Worm (Caenorhabditis elegans): ENCODE data around the gene hosl-1.

The hosl-1 gene

ce11 chrX:4664649-4665048, 27.7 kb downstream of the hosl-1 start:
- TF ChIP-seq nhr-11 (tag; optimal IDR thresholded peaks at IDR 0.05) (no peak), pax-3 (tag; optimal IDR thresholded peaks at IDR 0.05) (no peak), fkh-8 (tag; optimal IDR thresholded peaks at IDR 0.05) (peak; percentile 13), lin-15B (tag; optimal IDR thresholded peaks at IDR 0.05) (no peak), tlp-1 (tag; optimal IDR thresholded peaks at IDR 0.05) (no peak), lin-13 (GFP tag; optimal IDR thresholded peaks at IDR 0.05) (no peak), alr-1 (tag; optimal IDR thresholded peaks at IDR 0.05; ENCODE audit: borderline replicate concordance) (no peak), dpl-1 (GFP tag; optimal IDR thresholded peaks at IDR 0.05) (no peak), C16A3.4 (tag; optimal IDR thresholded peaks at IDR 0.05) (no peak), sptf-1 (tag; optimal IDR thresholded peaks at IDR 0.05) (no peak), isw-1 (GFP tag; IDR thresholded peaks at IDR 0.05) (no peak), efl-1 (optimal IDR thresholded peaks at IDR 0.05) (no peak), efl-1 (GFP tag; optimal IDR thresholded peaks at IDR 0.05 in 1 of 2) (peak in 1 of 2 experiments; percentile 73), blmp-1 (tag; optimal IDR thresholded peaks at IDR 0.05) (peak; percentile 45), ceh-90 (tag; optimal IDR thresholded peaks at IDR 0.05) (no peak), pqm-1 (tag; optimal IDR thresholded peaks at IDR 0.05) (no peak), egl-13 (tag; optimal IDR thresholded peaks at IDR 0.05) (no peak)

- TF ChIP-seq efl-1 (optimal IDR thresholded peaks at IDR 0.05), result no peak
- peak in 1 of 2 experiments; percentile 42 for TF ChIP-seq efl-1 (GFP tag; optimal IDR thresholded peaks at IDR 0.05 in 1 of 2)
- TF ChIP-seq mep-1 (tag; optimal IDR thresholded peaks at IDR 0.05), result no peak
- peak; percentile 2 for TF ChIP-seq blmp-1 (tag; optimal IDR thresholded peaks at IDR 0.05)
- peak; percentile 22 for TF ChIP-seq skn-1 (tag; optimal IDR thresholded peaks at IDR 0.05)
- TF ChIP-seq mef-2 (tag; optimal IDR thresholded peaks at IDR 0.05), result no peak
- no peak for TF ChIP-seq C16A3.4 (tag; optimal IDR thresholded peaks at IDR 0.05)
- no peak for TF ChIP-seq nhr-90 (tag; optimal IDR thresholded peaks at IDR 0.05; ENCODE audit: poor library complexity)
- TF ChIP-seq lir-3 (tag; optimal IDR thresholded peaks at IDR 0.05; ENCODE audit: poor library complexity), result no peak
- no peak for TF ChIP-seq ceh-8 (GFP tag; optimal IDR thresholded peaks at IDR 0.05)
- no peak for TF ChIP-seq ets-5 (GFP tag; IDR thresholded peaks at IDR 0.05)
Measured at ce11 chrX:4667788-4668187, 30.9 kb downstream of the hosl-1 start, which contains the start of gene mfsd-12. Gene mfsd-12 (plus strand): TSS chrX:4668088.

- TF ChIP-seq nhr-90 (tag; optimal IDR thresholded peaks at IDR 0.05; ENCODE audit: poor library complexity) (no peak), hpl-2 (GFP tag; optimal IDR thresholded peaks at IDR 0.05) (no peak), swsn-7 (tag; optimal IDR thresholded peaks at IDR 0.05) (no peak), elt-2 (tag; optimal IDR thresholded peaks at IDR 0.05) (no peak), mef-2 (tag; optimal IDR thresholded peaks at IDR 0.05) (no peak), elt-3 (tag; optimal IDR thresholded peaks at IDR 0.05) (no peak), unc-30 (tag; optimal IDR thresholded peaks at IDR 0.05) (no peak), tbx-2 (tag; optimal IDR thresholded peaks at IDR 0.05) (no peak), Y116A8C.19 (tag; optimal IDR thresholded peaks at IDR 0.05; ENCODE audit: borderline replicate concordance) (no peak), aly-2 (tag; optimal IDR thresholded peaks at IDR 0.05) (no peak), sptf-1 (tag; optimal IDR thresholded peaks at IDR 0.05) (no peak), xbp-1 (tag; optimal IDR thresholded peaks at IDR 0.05) (no peak), nhr-76 (tag; optimal IDR thresholded peaks at IDR 0.05) (no peak), nhr-47 (tag; optimal IDR thresholded peaks at IDR 0.05) (no peak)
Measured at ce11 chrX:4671837-4672236, 34.9 kb downstream of the hosl-1 start.

- TF ChIP-seq hpl-2 (GFP tag; optimal IDR thresholded peaks at IDR 0.05), result no peak
- TF ChIP-seq elt-3 (tag; optimal IDR thresholded peaks at IDR 0.05), result peak in 1 of 6 experiments; percentile 36
- TF ChIP-seq lin-14 (GFP tag; optimal IDR thresholded peaks at IDR 0.05), result peak; percentile 3
- peak; percentile 8 for TF ChIP-seq nhr-20 (tag; optimal IDR thresholded peaks at IDR 0.05)
- peak in 1 of 2 experiments; percentile 34 for TF ChIP-seq lin-35 (GFP tag; optimal IDR thresholded peaks at IDR 0.05)
- TF ChIP-seq efl-3 (GFP tag; optimal IDR thresholded peaks at IDR 0.05), result no peak
- peak; percentile 49 for TF ChIP-seq elt-2 (tag; optimal IDR thresholded peaks at IDR 0.05)
Measured at ce11 chrX:4673165-4673756, 36.3 kb downstream of the hosl-1 start, which contains the start of gene tmem-135. Gene tmem-135 (plus strand): TSS chrX:4673706.

Data from whole organism, L1 larva.